Worm (Caenorhabditis elegans): Measurements from ENCODE around the gene sdz-10.

The sdz-10 gene

DNA sequence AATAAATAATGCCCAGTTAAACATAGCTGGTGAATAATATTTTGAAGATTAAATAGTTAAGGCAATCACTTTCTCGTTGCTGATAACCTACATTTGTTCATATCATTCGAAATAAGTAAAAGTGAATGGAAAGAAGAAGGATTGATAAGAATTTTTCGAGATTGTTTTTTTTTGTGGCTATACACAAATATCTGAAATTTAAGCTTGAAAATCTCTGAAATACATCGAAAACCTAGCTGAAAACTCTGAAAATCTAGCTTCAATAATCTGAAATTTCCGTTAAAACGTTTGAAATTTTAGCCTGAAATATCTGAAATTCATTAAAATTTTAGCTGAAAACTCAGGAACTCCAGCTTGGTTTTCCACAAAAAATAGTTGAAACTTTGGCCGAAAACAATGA, 32.4 kb downstream of the sdz-10 start, which contains the start of gene T05A8.6:
Gene T05A8.6, minus strand, starts transcription at position 101 of the 400 bp plus-strand sequence.
- TF ChIP-seq nhr-12 (tag; optimal IDR thresholded peaks at IDR 0.05) (no peak), nhr-76 (tag; optimal IDR thresholded peaks at IDR 0.05) (no peak), bed-3 (GFP tag; optimal IDR thresholded peaks at IDR 0.05) (no peak), ceh-43 (GFP tag; optimal IDR thresholded peaks at IDR 0.05) (no peak), blmp-1 (tag; optimal IDR thresholded peaks at IDR 0.05) (no peak), ztf-11 (tag; optimal IDR thresholded peaks at IDR 0.05) (no peak), tbx-8 (GFP tag; optimal IDR thresholded peaks at IDR 0.05) (no peak), nhr-2 (tag; optimal IDR thresholded peaks at IDR 0.05) (no peak), pha-4 (tag; optimal IDR thresholded peaks at IDR 0.05) (no peak), lin-32 (GFP tag; optimal IDR thresholded peaks at IDR 0.05) (no peak), flh-1 (GFP tag; optimal IDR thresholded peaks at IDR 0.05) (no peak), ceh-83 (GFP tag; optimal IDR thresholded peaks at IDR 0.05) (no peak)

DNA sequence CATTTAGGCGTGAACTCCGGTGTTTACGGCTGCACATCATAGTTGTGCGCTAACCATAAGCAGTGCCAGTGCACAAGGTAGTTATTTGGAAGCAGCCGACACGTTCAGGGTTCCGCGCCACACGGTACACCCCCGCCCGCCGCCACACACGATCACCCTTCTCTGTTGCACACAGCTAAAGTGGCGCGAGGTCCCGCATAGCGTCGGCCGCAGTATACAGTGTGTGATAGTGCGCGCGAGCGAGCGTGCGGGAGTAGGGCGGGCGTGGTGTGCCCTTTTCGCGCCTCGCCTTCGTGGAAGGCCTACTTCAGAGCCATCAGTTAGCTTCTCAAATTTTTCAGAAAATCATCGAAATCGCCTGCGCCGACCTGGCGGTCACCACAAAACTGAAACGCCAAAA, 35.1 kb downstream of the sdz-10 start:
- TF ChIP-seq blmp-1 (tag; optimal IDR thresholded peaks at IDR 0.05) (no peak), ces-1 (GFP tag; optimal IDR thresholded peaks at IDR 0.05) (no peak), sem-2 (GFP tag; optimal IDR thresholded peaks at IDR 0.05) (no peak), elt-1 (tag; optimal IDR thresholded peaks at IDR 0.05; ENCODE audit: borderline replicate concordance, insufficient read depth) (no peak), ceh-83 (GFP tag; optimal IDR thresholded peaks at IDR 0.05) (no peak), unc-39 (tag; optimal IDR thresholded peaks at IDR 0.05) (no peak), nhr-12 (tag; optimal IDR thresholded peaks at IDR 0.05) (no peak), drap-1 (GFP tag; optimal IDR thresholded peaks at IDR 0.05) (no peak), ztf-11 (tag; optimal IDR thresholded peaks at IDR 0.05) (no peak), M03D4.4 (tag; optimal IDR thresholded peaks at IDR 0.05) (no peak), ceh-43 (GFP tag; optimal IDR thresholded peaks at IDR 0.05) (no peak), nhr-76 (tag; optimal IDR thresholded peaks at IDR 0.05) (no peak), bed-3 (GFP tag; optimal IDR thresholded peaks at IDR 0.05) (no peak)

DNA sequence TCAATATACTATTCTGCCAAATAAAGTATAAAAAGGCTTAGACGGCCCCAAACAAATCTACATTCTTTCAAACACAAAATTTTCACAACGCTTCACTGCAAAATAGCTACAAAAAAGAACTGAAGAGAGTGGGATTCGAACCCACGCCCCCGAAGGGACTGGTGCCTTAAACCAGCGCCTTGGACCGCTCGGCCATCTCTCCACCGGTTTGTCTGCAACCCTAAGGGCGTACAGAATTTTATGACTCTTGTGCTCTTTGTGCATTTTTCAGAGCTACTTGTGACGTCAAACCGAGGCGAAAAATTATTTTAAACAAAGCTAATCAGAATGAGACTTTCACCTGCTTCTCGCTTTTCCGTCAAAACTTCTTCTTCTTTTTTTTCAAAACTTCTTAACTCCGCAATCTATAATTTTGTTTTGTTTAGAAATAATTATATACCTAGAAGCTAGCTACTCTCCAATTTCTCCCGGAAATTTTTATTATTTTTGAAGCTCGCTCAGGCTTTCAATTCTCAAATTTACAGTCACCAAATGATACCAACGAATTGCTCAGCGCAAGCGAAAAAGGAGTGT, 35.8 kb downstream of the sdz-10 start, which contains the start of gene T05A8.8:
Gene T05A8.8, plus strand, starts transcription at position 523 of the 573 bp plus-strand sequence.
- TF ChIP-seq lin-32 (GFP tag; optimal IDR thresholded peaks at IDR 0.05) (no peak), mab-5 (tag; optimal IDR thresholded peaks at IDR 0.05) (no peak), mls-2 (tag; optimal IDR thresholded peaks at IDR 0.05) (no peak), nhr-28 (tag; optimal IDR thresholded peaks at IDR 0.05) (no peak), nhr-12 (tag; optimal IDR thresholded peaks at IDR 0.05) (no peak), lin-13 (tag; optimal IDR thresholded peaks at IDR 0.05) (no peak), bed-3 (GFP tag; optimal IDR thresholded peaks at IDR 0.05) (no peak), mep-1 (tag; optimal IDR thresholded peaks at IDR 0.05) (no peak), snpc-4 (tag; optimal IDR thresholded peaks at IDR 0.05) (no peak), unc-120 (tag; optimal IDR thresholded peaks at IDR 0.05; ENCODE audit: poor library complexity, severe bottlenecking) (no peak), pha-4 (tag; optimal IDR thresholded peaks at IDR 0.05) (no peak), zip-8 (tag; optimal IDR thresholded peaks at IDR 0.05) (no peak), ham-2 (GFP tag; optimal IDR thresholded peaks at IDR 0.05) (no peak), blmp-1 (tag; optimal IDR thresholded peaks at IDR 0.05) (no peak), elt-1 (tag; optimal IDR thresholded peaks at IDR 0.05; ENCODE audit: borderline replicate concordance, insufficient read depth) (no peak), drap-1 (GFP tag; optimal IDR thresholded peaks at IDR 0.05) (no peak), ceh-83 (GFP tag; optimal IDR thresholded peaks at IDR 0.05) (no peak), lsy-2 (tag; optimal IDR thresholded peaks at IDR 0.05) (no peak), nhr-2 (tag; optimal IDR thresholded peaks at IDR 0.05) (no peak)

DNA sequence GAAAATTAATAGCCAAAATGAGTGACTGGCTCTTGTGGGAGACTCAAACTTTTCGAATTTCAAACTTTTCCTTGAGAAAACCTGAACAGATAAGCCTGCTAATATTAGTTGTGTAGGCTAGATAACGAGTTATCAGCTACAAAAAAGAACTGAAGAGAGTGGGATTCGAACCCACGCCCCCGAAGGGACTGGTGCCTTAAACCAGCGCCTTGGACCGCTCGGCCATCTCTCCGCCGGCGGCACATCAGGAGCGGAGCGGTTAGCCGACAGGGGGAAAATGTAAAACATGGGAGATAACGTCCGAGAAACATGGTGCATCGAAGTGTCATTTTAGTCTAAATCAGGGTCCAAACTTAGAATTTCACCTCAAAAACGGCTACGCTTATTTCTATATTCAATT, 36.4 kb downstream of the sdz-10 start:
- TF ChIP-seq nhr-76 (tag; optimal IDR thresholded peaks at IDR 0.05): no peak
- no peak for TF ChIP-seq nhr-2 (tag; optimal IDR thresholded peaks at IDR 0.05)
- TF ChIP-seq ceh-83 (GFP tag; optimal IDR thresholded peaks at IDR 0.05): no peak
- TF ChIP-seq nhr-28 (tag; optimal IDR thresholded peaks at IDR 0.05): no peak
- no peak for TF ChIP-seq ham-2 (GFP tag; optimal IDR thresholded peaks at IDR 0.05)
- no peak for TF ChIP-seq unc-39 (tag; optimal IDR thresholded peaks at IDR 0.05)
- no peak for TF ChIP-seq ceh-43 (GFP tag; optimal IDR thresholded peaks at IDR 0.05)

DNA sequence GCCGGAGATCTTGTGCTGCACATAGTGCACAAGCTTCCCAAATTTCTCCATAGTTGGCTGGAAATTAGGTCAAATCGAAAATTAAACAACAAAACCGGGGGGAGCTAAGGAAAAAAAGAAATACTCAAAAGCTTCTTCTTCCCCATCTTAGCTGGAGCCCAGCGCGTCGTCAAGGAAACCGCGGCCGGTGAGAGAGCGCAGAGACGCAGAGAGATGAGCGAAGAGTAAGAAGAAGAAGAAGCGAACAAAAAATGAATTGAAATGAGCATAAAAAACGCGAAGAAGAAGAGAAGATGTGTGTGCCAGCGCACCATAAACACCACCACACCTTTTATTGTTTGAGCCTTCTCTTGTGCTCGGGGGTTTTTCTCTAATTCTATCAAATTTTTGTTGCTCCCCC, 36.9 kb downstream of the sdz-10 start, which contains the start of gene wdr-31:
Gene wdr-31, minus strand, starts transcription at position 101 of the 400 bp plus-strand sequence.
- TF ChIP-seq mls-2 (tag; optimal IDR thresholded peaks at IDR 0.05): no peak
- no peak for TF ChIP-seq nhr-28 (tag; optimal IDR thresholded peaks at IDR 0.05)

DNA sequence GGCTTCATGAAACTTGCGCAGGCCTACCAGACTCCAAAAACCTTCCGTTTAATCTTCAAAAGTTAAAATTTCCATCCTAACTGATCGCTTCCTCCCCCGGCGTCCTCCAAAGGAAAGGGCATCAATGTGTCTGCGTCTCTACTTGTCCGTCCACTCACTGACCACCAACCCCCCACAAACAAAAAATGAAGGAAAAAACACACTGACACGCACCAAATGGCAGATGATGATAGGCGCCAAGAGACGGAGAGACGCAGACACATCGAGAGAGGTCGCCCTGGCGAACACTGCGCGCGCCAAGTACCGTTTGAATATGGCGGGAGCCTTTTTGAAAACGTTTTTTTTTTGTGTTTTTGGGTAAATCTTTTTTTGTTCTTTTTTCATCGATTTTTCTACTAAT, 37.3 kb downstream of the sdz-10 start:
- TF ChIP-seq mep-1 (tag; optimal IDR thresholded peaks at IDR 0.05): peak; percentile 16
- TF ChIP-seq nhr-76 (tag; optimal IDR thresholded peaks at IDR 0.05): no peak
- peak; percentile 4 for TF ChIP-seq sptf-1 (tag; optimal IDR thresholded peaks at IDR 0.05)
- TF ChIP-seq lsy-2 (tag; optimal IDR thresholded peaks at IDR 0.05): no peak
